Worm (Caenorhabditis elegans): ENCODE measurements around the gene srh-243.

DNA sequence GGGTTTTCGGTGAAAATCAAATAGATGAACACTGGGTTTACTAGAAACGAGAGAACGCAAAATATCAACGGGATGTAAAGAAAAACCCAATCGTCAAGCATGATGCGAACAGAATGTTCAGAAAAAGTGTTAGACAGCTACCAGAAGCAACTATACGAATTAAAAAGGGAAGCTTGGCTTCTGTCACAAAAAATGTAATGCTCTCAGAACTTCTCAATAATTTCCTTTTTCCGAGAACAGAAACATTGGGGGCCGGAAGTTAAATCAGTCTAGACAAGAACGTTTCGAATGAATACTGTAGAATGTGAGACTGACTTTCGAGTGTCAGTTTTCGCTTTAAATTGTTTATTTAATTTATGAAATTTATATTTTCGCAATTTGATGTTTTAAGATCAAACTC lies 10.5 kb upstream of the srh-243 start, which contains the start of gene srj-54:
- TF ChIP-seq lin-11 (tag; optimal IDR thresholded peaks at IDR 0.05) (no peak), madf-2 (tag; optimal IDR thresholded peaks at IDR 0.05) (no peak), pqm-1 (tag; optimal IDR thresholded peaks at IDR 0.05) (no peak), ceh-48 (tag; optimal IDR thresholded peaks at IDR 0.05) (no peak)
